Fruit fly (Drosophila melanogaster) whole organism, embryonic: ENCODE measurements around the gene eIF4E5.
A peak's percentile ranks its signal among the peaks of the same experiment; 100 is the strongest.

Experiments used
- Ada2b ChIP-seq: fragments of 200-800 bp; sonication (Bioruptor generic); IDR thresholded peaks from 2 replicates; pipeline ENCODE4 v1.3.6; 2022; ENCODE audit warnings: missing biosample characterization, missing genetic modification characterization
- Awh ChIP-seq: fragments of 200-800 bp; sonication (Bioruptor generic); IDR thresholded peaks from 2 replicates; pipeline ENCODE4, ENCODE4 v1.3.6; 2022; ENCODE audit warnings: missing biosample characterization, missing genetic modification characterization
- Blimp-1 ChIP-seq: fragments of 200-800 bp; sonication (Bioruptor generic); optimal IDR thresholded peaks from 3 replicates; lab custom pipeline; 2018; ENCODE audit warnings: missing biosample characterization, missing genetic modification characterization, mild to moderate bottlenecking, moderate library complexity, missing genetic modification reagents
- CG10321 ChIP-seq: fragments of 200-800 bp; sonication (Bioruptor generic); IDR thresholded peaks from 2 replicates; pipeline ENCODE4 v1.3.6; 2022; ENCODE audit warnings: missing biosample characterization, missing genetic modification characterization
- CG11085 ChIP-seq: fragments of 200-800 bp; sonication (Bioruptor generic); IDR thresholded peaks from 2 replicates; pipeline ENCODE4 v1.3.6; 2022; ENCODE audit warnings: missing biosample characterization, missing genetic modification characterization
- CG11456 ChIP-seq: fragments of 200-800 bp; sonication (Bioruptor generic); IDR thresholded peaks from 3 replicates; pipeline ENCODE4 v1.3.6; 2022; ENCODE audit warnings: missing biosample characterization, missing genetic modification characterization
- CG13287 ChIP-seq: fragments of 200-800 bp; sonication (Bioruptor generic); IDR thresholded peaks from 2 replicates; pipeline ENCODE4 v1.3.6; 2022; ENCODE audit warnings: missing biosample characterization, missing genetic modification characterization; ENCODE audit not compliant: partially characterized antibody
- CG13424 ChIP-seq: fragments of 200-800 bp; sonication (Bioruptor generic); optimal IDR thresholded peaks from 2 replicates; lab custom pipeline; 2019; ENCODE audit warnings: missing biosample characterization, mild to moderate bottlenecking, missing genetic modification characterization, moderate library complexity
- CG13624 ChIP-seq: fragments of 200-800 bp; sonication (Bioruptor generic); optimal IDR thresholded peaks from 2 replicates; lab custom pipeline; 2016; ENCODE audit warnings: missing biosample characterization, missing genetic modification characterization
- CG14050 ChIP-seq: fragments of 200-800 bp; sonication (Bioruptor generic); IDR thresholded peaks from 3 replicates; pipeline ENCODE4 v1.3.6; 2022; ENCODE audit warnings: missing biosample characterization, missing genetic modification characterization
- CG14965 ChIP-seq: fragments of 200-800 bp; sonication (Bioruptor generic); optimal IDR thresholded peaks from 2 replicates; lab custom pipeline; 2016; ENCODE audit warnings: missing biosample characterization, missing genetic modification characterization, borderline replicate concordance
- CG17328 ChIP-seq: fragments of 200-800 bp; sonication (Bioruptor generic); IDR thresholded peaks from 2 replicates; pipeline ENCODE4 v1.3.6; 2022; ENCODE audit warnings: missing biosample characterization, missing genetic modification characterization
- CG18011 ChIP-seq: fragments of 200-800 bp; sonication (Bioruptor generic); optimal IDR thresholded peaks from 2 replicates; lab custom pipeline; 2017; ENCODE audit warnings: missing biosample characterization, missing genetic modification characterization, mild to moderate bottlenecking, moderate library complexity, missing genotype
- CG18262 ChIP-seq: fragments of 200-800 bp; optimal IDR thresholded peaks from 3 replicates; lab custom pipeline; 2019; ENCODE audit warnings: missing biosample characterization, mild to moderate bottlenecking, missing genetic modification characterization, moderate library complexity
- CG18599 ChIP-seq: fragments of 200-800 bp; sonication (Bioruptor generic); optimal IDR thresholded peaks from 3 replicates; lab custom pipeline; 2017; ENCODE audit warnings: missing biosample characterization, missing genetic modification characterization, mild to moderate bottlenecking, moderate library complexity, missing genetic modification reagents
- CG2199 ChIP-seq: fragments of 200-800 bp; sonication (Bioruptor generic); IDR thresholded peaks from 3 replicates; pipeline ENCODE4 v1.3.6; 2022; ENCODE audit warnings: missing biosample characterization, missing genetic modification characterization
- CG30403 ChIP-seq: fragments of 200-800 bp; sonication (Bioruptor generic); optimal IDR thresholded peaks from 3 replicates; lab custom pipeline; 2016; ENCODE audit warnings: missing biosample characterization, missing genetic modification characterization
- CG3065 ChIP-seq: fragments of 200-800 bp; sonication (Bioruptor generic); optimal IDR thresholded peaks from 2 replicates; lab custom pipeline; 2016; ENCODE audit warnings: missing biosample characterization, missing genetic modification characterization
- CG32772 ChIP-seq: fragments of 200-800 bp; sonication (Bioruptor generic); IDR thresholded peaks from 2 replicates; pipeline ENCODE4 v1.3.6; 2022; ENCODE audit warnings: missing biosample characterization, missing genetic modification characterization
- CG3726 ChIP-seq: fragments of 200-800 bp; sonication (Bioruptor generic); IDR thresholded peaks from 3 replicates; pipeline ENCODE4, ENCODE4 v1.3.6; 2022; ENCODE audit warnings: missing biosample characterization, missing genetic modification characterization
- CG5180 ChIP-seq: fragments of 200-800 bp; sonication (Bioruptor generic); optimal IDR thresholded peaks from 3 replicates; lab custom pipeline; 2017; ENCODE audit warnings: missing biosample characterization, missing genetic modification characterization, mild to moderate bottlenecking, moderate library complexity, missing genetic modification reagents
- CG7556 ChIP-seq: fragments of 200-800 bp; sonication (Bioruptor generic); optimal IDR thresholded peaks from 2 replicates; lab custom pipeline; 2017; ENCODE audit warnings: missing biosample characterization, mild to moderate bottlenecking, missing genetic modification characterization
- CG7839 ChIP-seq: fragments of 200-800 bp; sonication (Bioruptor generic); optimal IDR thresholded peaks from 3 replicates; lab custom pipeline; 2018; ENCODE audit warnings: missing biosample characterization, mild to moderate bottlenecking, missing genetic modification characterization, moderate library complexity
- CG8089 ChIP-seq: fragments of 200-800 bp; sonication (Bioruptor generic); optimal IDR thresholded peaks from 3 replicates; lab custom pipeline; 2016; ENCODE audit warnings: missing biosample characterization, missing genetic modification characterization
- CG9727 ChIP-seq: fragments of 200-800 bp; sonication (Bioruptor generic); optimal IDR thresholded peaks from 3 replicates; lab custom pipeline; 2017; ENCODE audit warnings: missing biosample characterization, mild to moderate bottlenecking, missing genetic modification characterization
- D ChIP-seq, 2 experiments: fragments of 200-800 bp in 1 of 2; fragments of >200 bp in 1 of 2; sonication (Bioruptor generic) in 1 of 2; optimal IDR thresholded peaks; 2 replicates in 1 of 2; 3 replicates in 1 of 2; lab custom pipeline; 2017; ENCODE audit warnings: mild to moderate bottlenecking in 1 of 2, missing biosample characterization in 1 of 2, missing genetic modification characterization in 1 of 2, missing genetic modification reagents in 1 of 2
- D19B ChIP-seq: fragments of 200-800 bp; sonication (Bioruptor generic); optimal IDR thresholded peaks from 2 replicates; lab custom pipeline; 2017; ENCODE audit warnings: missing biosample characterization, mild to moderate bottlenecking, missing genetic modification characterization
- Dip2 ChIP-seq: fragments of 200-800 bp; sonication (Bioruptor generic); IDR thresholded peaks from 2 replicates; pipeline ENCODE4 v1.3.6; 2022; ENCODE audit warnings: missing biosample characterization, missing genetic modification characterization
- Fer1 ChIP-seq: fragments of 200-800 bp; sonication (Bioruptor generic); optimal IDR thresholded peaks from 2 replicates; lab custom pipeline; 2017; ENCODE audit warnings: missing biosample characterization, mild to moderate bottlenecking, missing genetic modification characterization
- Hand ChIP-seq: fragments of 200-800 bp; sonication (Bioruptor generic); optimal IDR thresholded peaks from 2 replicates; lab custom pipeline; 2017; ENCODE audit warnings: mild to moderate bottlenecking, missing biosample characterization, missing genetic modification reagents, missing genetic modification characterization
- Hmr ChIP-seq: fragments of 200-800 bp; sonication (Bioruptor generic); optimal IDR thresholded peaks from 3 replicates; lab custom pipeline; 2017; ENCODE audit warnings: mild to moderate bottlenecking, missing biosample characterization, missing genetic modification reagents, missing genetic modification characterization
- NC2β ChIP-seq: fragments of 200-800 bp; sonication (Bioruptor generic); optimal IDR thresholded peaks from 2 replicates; lab custom pipeline; 2016; ENCODE audit warnings: missing biosample characterization, missing genetic modification characterization
- Nf-YA ChIP-seq: fragments of 200-800 bp; sonication (Bioruptor generic); IDR thresholded peaks from 2 replicates; pipeline ENCODE4 v1.3.6; 2022; ENCODE audit warnings: missing biosample characterization, missing genetic modification characterization
- Ptx1 ChIP-seq: fragments of 200-800 bp; sonication (Bioruptor generic); IDR thresholded peaks from 2 replicates; pipeline ENCODE4 v1.3.6; 2022; ENCODE audit warnings: missing biosample characterization, missing genetic modification characterization
- Ravus ChIP-seq: fragments of 200-800 bp; sonication (Bioruptor generic); IDR thresholded peaks from 2 replicates; pipeline ENCODE4 v1.3.6; 2022; ENCODE audit warnings: missing biosample characterization, missing genetic modification characterization
- ap ChIP-seq: fragments of 200-800 bp; sonication (Bioruptor generic); IDR thresholded peaks from 2 replicates; pipeline ENCODE4 v1.3.6; 2022; ENCODE audit warnings: missing biosample characterization, missing genetic modification characterization
- ara ChIP-seq: fragments of 200-800 bp; sonication (Bioruptor generic); IDR thresholded peaks from 2 replicates; pipeline ENCODE4 v1.3.6; 2022; ENCODE audit warnings: missing biosample characterization, missing genetic modification characterization
- bowl ChIP-seq: fragments of 200-800 bp; sonication (Bioruptor generic); IDR thresholded peaks from 2 replicates; pipeline ENCODE4 v1.3.6; 2022; ENCODE audit warnings: missing biosample characterization, missing genetic modification characterization
- ems ChIP-seq: fragments of 200-800 bp; sonication (Bioruptor generic); optimal IDR thresholded peaks from 3 replicates; lab custom pipeline; 2016; ENCODE audit warnings: missing biosample characterization, missing genetic modification characterization
- exex ChIP-seq: fragments of 200-800 bp; sonication (Bioruptor generic); optimal IDR thresholded peaks from 4 replicates; lab custom pipeline; 2018; ENCODE audit warnings: missing biosample characterization, mild to moderate bottlenecking, missing genetic modification characterization, moderate library complexity
- fu2 ChIP-seq: fragments of 200-800 bp; sonication (Bioruptor generic); optimal IDR thresholded peaks from 2 replicates; lab custom pipeline; 2016; ENCODE audit warnings: missing biosample characterization, missing genetic modification characterization
- p53 ChIP-seq: fragments of 200-800 bp; sonication (Bioruptor generic); optimal IDR thresholded peaks from 2 replicates; lab custom pipeline; 2016; ENCODE audit warnings: missing biosample characterization, missing genetic modification characterization
- pan ChIP-seq, 4 experiments: fragments of >200 bp in 3 of 4; fragments of 200-800 bp in 1 of 4; sonication (Bioruptor generic) in 1 of 4; optimal IDR thresholded peaks in 3 of 4; IDR thresholded peaks in 1 of 4; 2 replicates each; pipeline versions ENCODE4 v1.3.6 to Lab custom; 2017 to 2022; ENCODE audit warnings: missing biosample characterization in 2 of 4, missing genetic modification characterization in 2 of 4, mixed read lengths in 1 of 4
- psq ChIP-seq: fragments of 200-800 bp; sonication (Bioruptor generic); optimal IDR thresholded peaks from 2 replicates; lab custom pipeline; 2017; ENCODE audit warnings: missing biosample characterization, missing genetic modification characterization
- sens ChIP-seq: fragments of 200-800 bp; sonication (Bioruptor generic); peaks from one replicate; lab custom pipeline; 2016; ENCODE audit warnings: missing biosample characterization, missing genetic modification characterization
- twi ChIP-seq: fragments of 200-800 bp; optimal IDR thresholded peaks from 2 replicates; lab custom pipeline; 2019; ENCODE audit warnings: missing biosample characterization, mild to moderate bottlenecking, missing genetic modification characterization, moderate library complexity
- zfh2 ChIP-seq: fragments of 200-800 bp; sonication (Bioruptor generic); optimal IDR thresholded peaks from 2 replicates; lab custom pipeline; 2016; ENCODE audit warnings: missing biosample characterization, missing genetic modification characterization

Gene eIF4E5

dm6 chr3L:7855778-7856625 is 38.7 kb upstream of the eIF4E5 start (continued):
- TF ChIP-seq CG3065 (GFP tag; lab: Kevin White, UChicago), result peak; percentile 14
- peak; percentile 81 for TF ChIP-seq Blimp-1 (GFP tag; lab: Kevin White, UChicago)
- no peak for TF ChIP-seq CG14965 (GFP tag; lab: Kevin White, UChicago)
- no peak for TF ChIP-seq CG8089 (GFP tag; lab: Kevin White, UChicago)
- TF ChIP-seq NC2β (GFP tag; lab: Kevin White, UChicago), result no peak
- TF ChIP-seq Ravus (GFP tag; lab: Robert Waterston, UW), result peak; percentile 73
- peak; percentile 87 for TF ChIP-seq CG30403 (GFP tag; lab: Kevin White, UChicago)
- no peak for TF ChIP-seq bowl
- TF ChIP-seq Nf-YA (GFP tag; lab: Robert Waterston, UW), result peak; percentile 47; the same call in 1 of the 2 replicates
- TF ChIP-seq CG13424 (tag; lab: Kevin White, UChicago), result peak; percentile 89
- peak; percentile 79 for TF ChIP-seq Hmr (GFP tag; lab: Kevin White, UChicago)
- TF ChIP-seq ap (GFP tag; lab: Robert Waterston, UW), result peak; percentile 74
- TF ChIP-seq CG9727 (GFP tag; lab: Kevin White, UChicago), result peak; percentile 83
- TF ChIP-seq Ada2b (GFP tag; lab: Robert Waterston, UW), result peak; percentile 79
- TF ChIP-seq CG7556 (GFP tag; lab: Kevin White, UChicago), result peak; percentile 88
- no peak for TF ChIP-seq ara (GFP tag; lab: Robert Waterston, UW)
- peak; percentile 3 for TF ChIP-seq CG13624 (GFP tag; lab: Kevin White, UChicago)
- peak; percentile 54; the same call in 2 of the 3 replicates for TF ChIP-seq CG14050
- no peak for TF ChIP-seq Awh (GFP tag; lab: Robert Waterston, UW)
- TF ChIP-seq CG32772 (GFP tag; lab: Robert Waterston, UW), result peak; percentile 71
- peak; percentile 90 for TF ChIP-seq Ptx1 (GFP tag; lab: Robert Waterston, UW)
- no peak for TF ChIP-seq ems (GFP tag; lab: Kevin White, UChicago)
- peak; percentile 21; the same call in 1 of the 2 replicates for TF ChIP-seq CG10321 (GFP tag; lab: Robert Waterston, UW)
- TF ChIP-seq CG3726 (GFP tag; lab: Robert Waterston, UW), result no peak
- peak; percentile 34 for TF ChIP-seq Hand
- peak; percentile 27 for TF ChIP-seq CG18011 (GFP tag; lab: Kevin White, UChicago)
- TF ChIP-seq Dip2 (GFP tag; lab: Robert Waterston, UW), result 0 out of 2 replicates have a peak, but pooled peaks have one; percentile 39
- TF ChIP-seq CG11456 (GFP tag; lab: Robert Waterston, UW), result 0 out of 3 replicates have a peak, but pooled peaks have one; percentile 37
- peak; percentile 80 for TF ChIP-seq Fer1 (GFP tag; lab: Kevin White, UChicago)
- TF ChIP-seq psq (GFP tag; lab: Kevin White, UChicago), result peak; percentile 47
- TF ChIP-seq p53 (GFP tag; lab: Kevin White, UChicago), result no peak
- peak; percentile 51; the same call in 1 of the 2 replicates for TF ChIP-seq CG17328
- peak; percentile 92 for TF ChIP-seq CG7839
- TF ChIP-seq twi (tag; lab: Kevin White, UChicago), result peak; percentile 18
- no peak for TF ChIP-seq D (optimal IDR thresholded peaks at IDR 0.05; lab: Kevin White, UChicago)
- peak; percentile 65 for TF ChIP-seq D (GFP tag; optimal IDR thresholded peaks at IDR 0.05; lab: Kevin White, UChicago)
- TF ChIP-seq CG2199, result peak; percentile 63; the same call in 1 of the 3 replicates
- TF ChIP-seq CG13287, result peak; percentile 40
- TF ChIP-seq CG5180 (GFP tag; lab: Kevin White, UChicago), result peak; percentile 58
- peak; percentile 65 for TF ChIP-seq CG11085
- peak; percentile 81 for TF ChIP-seq CG18599
- TF ChIP-seq D19B, result peak; percentile 76
- no peak for TF ChIP-seq pan (optimal IDR thresholded peaks at IDR 0.05; lab: Kevin White, UChicago)
- TF ChIP-seq pan (GFP tag; optimal IDR thresholded peaks at IDR 0.05 in 1 of 2, IDR thresholded peaks at IDR 0.05 in 1 of 2), result peak in 1 of 2 experiments; percentile 82
- peak; percentile 73 for TF ChIP-seq CG18262 (tag; lab: Kevin White, UChicago)
- peak; percentile 75 for TF ChIP-seq exex (tag; lab: Kevin White, UChicago)
- peak; percentile 43 for TF ChIP-seq fu2 (GFP tag; lab: Kevin White, UChicago)
- TF ChIP-seq sens (GFP tag; lab: Kevin White, UChicago), result no peak
- peak; percentile 28 for TF ChIP-seq zfh2 (GFP tag; lab: Kevin White, UChicago)
